Worm (Caenorhabditis elegans): ENCODE measurements around the gene clec-40.

The clec-40 gene

ce11 chrV:16840961-16841360, at the start of gene clec-40:
clec-40 (minus strand) TSS chrV:16841061.
- no peak for TF ChIP-seq ceh-43 (GFP tag; optimal IDR thresholded peaks at IDR 0.05)
- TF ChIP-seq zip-8 (tag; optimal IDR thresholded peaks at IDR 0.05): no peak
- no peak for TF ChIP-seq lin-13 (tag; optimal IDR thresholded peaks at IDR 0.05)
- TF ChIP-seq bed-3 (GFP tag; optimal IDR thresholded peaks at IDR 0.05): no peak
- TF ChIP-seq nhr-237 (tag; optimal IDR thresholded peaks at IDR 0.05): no peak
- no peak for TF ChIP-seq ces-1 (GFP tag; optimal IDR thresholded peaks at IDR 0.05)
- TF ChIP-seq tbx-8 (GFP tag; optimal IDR thresholded peaks at IDR 0.05): no peak
- TF ChIP-seq ceh-83 (GFP tag; optimal IDR thresholded peaks at IDR 0.05): no peak

- TF ChIP-seq lsy-2 (tag; optimal IDR thresholded peaks at IDR 0.05): no peak
- no peak for TF ChIP-seq blmp-1 (tag; optimal IDR thresholded peaks at IDR 0.05)
- no peak for TF ChIP-seq unc-62 (GFP tag; optimal IDR thresholded peaks at IDR 0.05)
- no peak for TF ChIP-seq ceh-39 (tag; optimal IDR thresholded peaks at IDR 0.05)
- TF ChIP-seq nhr-28 (tag; optimal IDR thresholded peaks at IDR 0.05): no peak
- no peak for TF ChIP-seq nhr-237 (tag; optimal IDR thresholded peaks at IDR 0.05)
- no peak for TF ChIP-seq tbx-8 (GFP tag; optimal IDR thresholded peaks at IDR 0.05)
- no peak for TF ChIP-seq nhr-2 (tag; optimal IDR thresholded peaks at IDR 0.05)
- no peak for TF ChIP-seq lin-13 (tag; optimal IDR thresholded peaks at IDR 0.05)
- no peak for TF ChIP-seq elt-1 (tag; optimal IDR thresholded peaks at IDR 0.05; ENCODE audit: borderline replicate concordance, insufficient read depth)
- no peak for TF ChIP-seq unc-39 (tag; optimal IDR thresholded peaks at IDR 0.05)
- no peak for TF ChIP-seq pha-4 (tag; optimal IDR thresholded peaks at IDR 0.05)
- no peak for TF ChIP-seq mls-2 (tag; optimal IDR thresholded peaks at IDR 0.05)
- no peak for TF ChIP-seq unc-120 (tag; optimal IDR thresholded peaks at IDR 0.05; ENCODE audit: poor library complexity, severe bottlenecking)
- no peak for TF ChIP-seq drap-1 (GFP tag; optimal IDR thresholded peaks at IDR 0.05)
- TF ChIP-seq nhr-76 (tag; optimal IDR thresholded peaks at IDR 0.05): no peak
- no peak for TF ChIP-seq zip-8 (tag; optimal IDR thresholded peaks at IDR 0.05)
- TF ChIP-seq ztf-11 (tag; optimal IDR thresholded peaks at IDR 0.05): no peak
Measured at ce11 chrV:16888788-16889325, 48.0 kb upstream of the clec-40 start, which contains the start of the genes ifas-2 and fbxa-44. ifas-2 (minus strand) TSS chrV:16888888. fbxa-44 (plus strand) TSS chrV:16889275.

- TF ChIP-seq unc-120 (tag; optimal IDR thresholded peaks at IDR 0.05; ENCODE audit: poor library complexity, severe bottlenecking) (no peak), flh-1 (GFP tag; optimal IDR thresholded peaks at IDR 0.05) (no peak), pha-4 (tag; optimal IDR thresholded peaks at IDR 0.05) (no peak), elt-3 (tag; optimal IDR thresholded peaks at IDR 0.05) (no peak), nhr-28 (tag; optimal IDR thresholded peaks at IDR 0.05) (no peak), sptf-1 (tag; optimal IDR thresholded peaks at IDR 0.05) (no peak), nhr-237 (tag; optimal IDR thresholded peaks at IDR 0.05) (no peak), ztf-11 (tag; optimal IDR thresholded peaks at IDR 0.05) (no peak), bed-3 (GFP tag; optimal IDR thresholded peaks at IDR 0.05) (no peak), drap-1 (GFP tag; optimal IDR thresholded peaks at IDR 0.05) (no peak), nhr-76 (tag; optimal IDR thresholded peaks at IDR 0.05) (no peak), ceh-39 (tag; optimal IDR thresholded peaks at IDR 0.05) (no peak), cnd-1 (tag; optimal IDR thresholded peaks at IDR 0.05) (no peak), ces-1 (GFP tag; optimal IDR thresholded peaks at IDR 0.05) (no peak), sem-2 (GFP tag; optimal IDR thresholded peaks at IDR 0.05) (no peak)
Measured at ce11 chrV:16884744-16885143, 43.9 kb upstream of the clec-40 start, which contains the start of gene F09C6.13. F09C6.13 (plus strand) TSS chrV:16885044.

- no peak for TF ChIP-seq ceh-43 (GFP tag; optimal IDR thresholded peaks at IDR 0.05)
- no peak for TF ChIP-seq ceh-39 (tag; optimal IDR thresholded peaks at IDR 0.05)
- no peak for TF ChIP-seq tbx-8 (GFP tag; optimal IDR thresholded peaks at IDR 0.05)
- no peak for TF ChIP-seq sem-2 (GFP tag; optimal IDR thresholded peaks at IDR 0.05)
- no peak for TF ChIP-seq nhr-28 (tag; optimal IDR thresholded peaks at IDR 0.05)
- no peak for TF ChIP-seq zip-8 (tag; optimal IDR thresholded peaks at IDR 0.05)
- TF ChIP-seq mep-1 (tag; optimal IDR thresholded peaks at IDR 0.05): no peak
- no peak for TF ChIP-seq ham-2 (GFP tag; optimal IDR thresholded peaks at IDR 0.05)
- no peak for TF ChIP-seq unc-39 (tag; optimal IDR thresholded peaks at IDR 0.05)
- no peak for TF ChIP-seq flh-1 (GFP tag; optimal IDR thresholded peaks at IDR 0.05)
- no peak for TF ChIP-seq elt-3 (tag; optimal IDR thresholded peaks at IDR 0.05)
- no peak for TF ChIP-seq unc-62 (GFP tag; optimal IDR thresholded peaks at IDR 0.05)
- no peak for TF ChIP-seq nhr-76 (tag; optimal IDR thresholded peaks at IDR 0.05)
- no peak for TF ChIP-seq mab-5 (tag; optimal IDR thresholded peaks at IDR 0.05)
- no peak for TF ChIP-seq hlh-1 (tag; optimal IDR thresholded peaks at IDR 0.05)
- TF ChIP-seq pha-4 (tag; optimal IDR thresholded peaks at IDR 0.05): no peak
- no peak for TF ChIP-seq lin-13 (tag; optimal IDR thresholded peaks at IDR 0.05)
- TF ChIP-seq ztf-11 (tag; optimal IDR thresholded peaks at IDR 0.05): no peak
- no peak for TF ChIP-seq bed-3 (GFP tag; optimal IDR thresholded peaks at IDR 0.05)
- TF ChIP-seq ces-1 (GFP tag; optimal IDR thresholded peaks at IDR 0.05): no peak
Measured at ce11 chrV:16882260-16882918, 41.5 kb upstream of the clec-40 start, which contains the start of the genes F09C6.11 and F09C6.12. F09C6.11 (minus strand) TSS chrV:16882310. F09C6.12 (plus strand) TSS chrV:16882868.

Data from whole organism, mixed stage, embryonic.